Worm (Caenorhabditis elegans) whole organism, L2 larva: ENCODE results near the gene magu-1.

Source experiments
- aly-2 ChIP-seq: fragments of 150-350 bp; optimal IDR thresholded peaks from 2 replicates; lab custom pipeline; 2014; ENCODE audit warnings: missing biosample characterization, missing genetic modification characterization
- egl-27 ChIP-seq: sonication (generic microtip); optimal IDR thresholded peaks from 3 replicates; lab custom pipeline; 2017; ENCODE audit warnings: missing biosample characterization, missing genetic modification reagents, missing genetic modification characterization
- gmeb-1 ChIP-seq: fragments of 150-350 bp; optimal IDR thresholded peaks from 2 replicates; lab custom pipeline; 2014; ENCODE audit warnings: missing biosample characterization, missing genetic modification characterization
- nhr-6 ChIP-seq: fragments of 150-350 bp; optimal IDR thresholded peaks from 2 replicates; lab custom pipeline; 2014; ENCODE audit warnings: missing biosample characterization, missing genetic modification characterization
- peb-1 ChIP-seq: fragments of 150-350 bp; optimal IDR thresholded peaks from 2 replicates; lab custom pipeline; 2014; ENCODE audit warnings: missing biosample characterization, missing genetic modification characterization
- unc-62 ChIP-seq: fragments of 150-350 bp; optimal IDR thresholded peaks from 2 replicates; lab custom pipeline; 2014; ENCODE audit warnings: missing biosample characterization, missing genetic modification reagents, missing genetic modification characterization
- ztf-11 ChIP-seq: sonication (generic microtip); optimal IDR thresholded peaks from 2 replicates; lab custom pipeline; 2017; ENCODE audit warnings: missing biosample characterization, missing genetic modification characterization

DNA sequence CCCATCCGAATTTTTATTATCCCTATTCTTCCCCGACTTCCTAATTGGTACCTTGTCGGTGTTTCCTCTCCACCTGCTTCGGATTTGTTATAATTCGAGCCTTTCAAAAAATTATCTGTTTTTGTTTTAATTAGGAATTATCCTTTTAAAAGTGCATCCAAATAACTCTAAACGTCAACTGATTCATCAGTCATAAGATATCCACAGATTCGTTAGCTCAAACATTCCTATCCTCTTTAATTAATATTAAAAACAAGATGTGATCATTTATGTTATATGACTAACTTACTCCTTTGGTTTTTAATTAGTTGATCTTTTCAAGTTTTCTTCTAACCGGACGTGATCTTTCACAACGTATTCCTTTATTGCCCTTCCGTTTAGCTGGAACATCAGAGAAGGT, 24.6 kb downstream of the magu-1 start:
- TF ChIP-seq peb-1 (tag; lab: Kevin White, UChicago) (no peak), gmeb-1 (tag; lab: Kevin White, UChicago) (no peak), unc-62 (GFP tag; lab: Kevin White, UChicago) (no peak), aly-2 (tag; lab: Kevin White, UChicago) (no peak), egl-27 (no peak), ztf-11 (tag; lab: Kevin White, UChicago) (no peak), nhr-6 (no peak)
